Worm (Caenorhabditis elegans) whole organism, early embryonic: ENCODE data around the gene F09E5.14.

Experiments
- B0310.2 ChIP-seq: sonication (generic microtip); optimal IDR thresholded peaks from 2 replicates; lab custom pipeline; 2016; ENCODE audit warnings: mild to moderate bottlenecking, missing genetic modification characterization, missing compliant biosample characterization
- F13C5.2 ChIP-seq: sonication (generic microtip); optimal IDR thresholded peaks from 2 replicates; lab custom pipeline; 2017; ENCODE audit warnings: mild to moderate bottlenecking, missing genetic modification characterization, inconsistent platforms, missing compliant biosample characterization
- aly-1 ChIP-seq: sonication (generic microtip); optimal IDR thresholded peaks from 2 replicates; lab custom pipeline; 2016; ENCODE audit warnings: missing genetic modification characterization, missing compliant biosample characterization
- ama-1 ChIP-seq: fragments of 150-350 bp; optimal IDR thresholded peaks from 2 replicates; lab custom pipeline; 2014
- ceh-13 ChIP-seq: fragments of 200-800 bp; sonication (Bioruptor generic); optimal IDR thresholded peaks from 2 replicates; lab custom pipeline; 2018; ENCODE audit warnings: mild to moderate bottlenecking, missing genetic modification characterization, missing compliant biosample characterization
- ceh-36 ChIP-seq: sonication (generic microtip); optimal IDR thresholded peaks from 2 replicates; lab custom pipeline; 2016; ENCODE audit warnings: missing genetic modification characterization, inconsistent platforms, missing compliant biosample characterization
- ets-7 ChIP-seq: sonication (generic microtip); optimal IDR thresholded peaks from 2 replicates; lab custom pipeline; 2016; ENCODE audit warnings: missing genotype, missing genetic modification characterization, missing compliant biosample characterization
- flt-1 ChIP-seq: fragments of 200-800 bp; sonication (Bioruptor generic); IDR thresholded peaks from 2 replicates; pipeline ENCODE4 v1.3.6; 2022; ENCODE audit warnings: missing genetic modification characterization, missing compliant biosample characterization
- hmbx-1 ChIP-seq: sonication (generic microtip); optimal IDR thresholded peaks from 2 replicates; lab custom pipeline; 2016; ENCODE audit warnings: mild to moderate bottlenecking, missing genetic modification characterization, missing compliant biosample characterization
- hmg-4 ChIP-seq: fragments of 200-800 bp; sonication (Bioruptor generic); optimal IDR thresholded peaks from 2 replicates; lab custom pipeline; 2018; ENCODE audit warnings: mild to moderate bottlenecking, missing genetic modification characterization, missing compliant biosample characterization
- hnd-1 ChIP-seq: sonication (generic microtip); optimal IDR thresholded peaks from 2 replicates; lab custom pipeline; 2016; ENCODE audit warnings: missing genetic modification characterization, missing compliant biosample characterization
- pes-1 ChIP-seq: fragments of 200-800 bp; sonication (Bioruptor generic); IDR thresholded peaks from 2 replicates; pipeline ENCODE4 v1.3.6; 2022; ENCODE audit warnings: missing genetic modification reagents, missing genetic modification characterization, missing compliant biosample characterization
- scrt-1 ChIP-seq: fragments of 200-800 bp; sonication (Bioruptor generic); IDR thresholded peaks from 2 replicates; pipeline ENCODE4 v1.3.6; 2022; ENCODE audit warnings: missing genetic modification characterization, missing compliant biosample characterization
- sea-1 ChIP-seq: fragments of 200-800 bp; sonication (Bioruptor generic); conservative IDR thresholded peaks from 2 replicates; pipeline ENCODE4 v1.3.6; 2022; ENCODE audit warnings: missing genetic modification characterization, missing compliant biosample characterization
- tbx-11 ChIP-seq: fragments of 200-800 bp; sonication (Bioruptor generic); IDR thresholded peaks from 2 replicates; pipeline ENCODE4 v1.3.6; 2022; ENCODE audit warnings: missing genetic modification characterization, missing compliant biosample characterization
- tbx-37 ChIP-seq: fragments of 200-800 bp; sonication (Bioruptor generic); conservative IDR thresholded peaks from 2 replicates; pipeline ENCODE4 v1.3.6; 2022; ENCODE audit warnings: missing genetic modification reagents, missing genetic modification characterization, missing compliant biosample characterization
- tra-4 ChIP-seq: sonication (generic microtip); optimal IDR thresholded peaks from 2 replicates; lab custom pipeline; 2017; ENCODE audit warnings: missing genetic modification characterization, missing compliant biosample characterization

F09E5.14 gene

ce11 chrII:5338301-5338700, 6.4 kb downstream of the F09E5.14 start:
- TF ChIP-seq B0310.2: no peak
- TF ChIP-seq hmg-4: no peak
- TF ChIP-seq tra-4 (tag; lab: Kevin White, UChicago): no peak
- TF ChIP-seq ets-7 (tag; lab: Kevin White, UChicago): no peak
- TF ChIP-seq tbx-11 (GFP tag; lab: Robert Waterston, UW): no peak
- no peak for TF ChIP-seq ama-1 (lab: Kevin White, UChicago)
- no peak for TF ChIP-seq ceh-13
- TF ChIP-seq hnd-1 (tag; lab: Kevin White, UChicago): no peak
- no peak for TF ChIP-seq pes-1
- no peak for TF ChIP-seq sea-1 (GFP tag; lab: Robert Waterston, UW)
- TF ChIP-seq ceh-36 (tag; lab: Kevin White, UChicago): no peak
- no peak for TF ChIP-seq F13C5.2 (tag; lab: Kevin White, UChicago)
- no peak for TF ChIP-seq tbx-37 (GFP tag; lab: Robert Waterston, UW)
- TF ChIP-seq flt-1 (GFP tag; lab: Robert Waterston, UW): no peak
- no peak for TF ChIP-seq hmbx-1 (tag; lab: Kevin White, UChicago)
- no peak for TF ChIP-seq scrt-1 (GFP tag; lab: Robert Waterston, UW)
- TF ChIP-seq aly-1 (tag; lab: Kevin White, UChicago): no peak

ce11 chrII:5337495-5337840, 7.2 kb downstream of the F09E5.14 start:
- TF ChIP-seq ceh-36 (tag; lab: Kevin White, UChicago) (no peak), tbx-11 (GFP tag; lab: Robert Waterston, UW) (no peak), hmg-4 (no peak), ceh-13 (no peak), aly-1 (tag; lab: Kevin White, UChicago) (no peak), ets-7 (tag; lab: Kevin White, UChicago) (no peak), pes-1 (no peak), tra-4 (tag; lab: Kevin White, UChicago) (no peak), ama-1 (lab: Kevin White, UChicago) (no peak), flt-1 (GFP tag; lab: Robert Waterston, UW) (no peak), scrt-1 (GFP tag; lab: Robert Waterston, UW) (no peak)

ce11 chrII:5336660-5337494, 7.8 kb downstream of the F09E5.14 start:
- TF ChIP-seq pes-1 (no peak), B0310.2 (no peak), hmbx-1 (tag; lab: Kevin White, UChicago) (no peak), hmg-4 (peak; percentile 13), hnd-1 (tag; lab: Kevin White, UChicago) (no peak)

- peak; percentile 38 for TF ChIP-seq F13C5.2 (tag; lab: Kevin White, UChicago)
- no peak for TF ChIP-seq tbx-37 (GFP tag; lab: Robert Waterston, UW)
- TF ChIP-seq aly-1 (tag; lab: Kevin White, UChicago): peak; percentile 6
- TF ChIP-seq tbx-11 (GFP tag; lab: Robert Waterston, UW): peak; percentile 20; the same call in 1 of the 2 replicates
- TF ChIP-seq flt-1 (GFP tag; lab: Robert Waterston, UW): no peak
Measured at ce11 chrII:5336035-5336376, 8.7 kb downstream of the F09E5.14 start.

ce11 chrII:5335370-5336034, 9.2 kb downstream of the F09E5.14 start:
- no peak for TF ChIP-seq hmbx-1 (tag; lab: Kevin White, UChicago)
- TF ChIP-seq B0310.2: no peak
- no peak for TF ChIP-seq pes-1
- no peak for TF ChIP-seq hnd-1 (tag; lab: Kevin White, UChicago)
- no peak for TF ChIP-seq hmg-4
- TF ChIP-seq scrt-1 (GFP tag; lab: Robert Waterston, UW): no peak
- TF ChIP-seq sea-1 (GFP tag; lab: Robert Waterston, UW): no peak
- TF ChIP-seq aly-1 (tag; lab: Kevin White, UChicago): no peak
- no peak for TF ChIP-seq ets-7 (tag; lab: Kevin White, UChicago)
- no peak for TF ChIP-seq tra-4 (tag; lab: Kevin White, UChicago)
- no peak for TF ChIP-seq flt-1 (GFP tag; lab: Robert Waterston, UW)
- no peak for TF ChIP-seq F13C5.2 (tag; lab: Kevin White, UChicago)
- no peak for TF ChIP-seq ceh-13

ce11 chrII:5334628-5335027, 10.0 kb downstream of the F09E5.14 start:
- TF ChIP-seq sea-1 (GFP tag; lab: Robert Waterston, UW): no peak
- TF ChIP-seq ceh-36 (tag; lab: Kevin White, UChicago): no peak
- TF ChIP-seq ceh-13: no peak
- TF ChIP-seq ets-7 (tag; lab: Kevin White, UChicago): no peak
- TF ChIP-seq flt-1 (GFP tag; lab: Robert Waterston, UW): no peak
- TF ChIP-seq hmg-4: no peak
- TF ChIP-seq tbx-11 (GFP tag; lab: Robert Waterston, UW): no peak
- no peak for TF ChIP-seq pes-1
- no peak for TF ChIP-seq F13C5.2 (tag; lab: Kevin White, UChicago)
- TF ChIP-seq tbx-37 (GFP tag; lab: Robert Waterston, UW): no peak

ce11 chrII:5333729-5334255, 10.9 kb downstream of the F09E5.14 start:
- TF ChIP-seq scrt-1 (GFP tag; lab: Robert Waterston, UW) (no peak), B0310.2 (no peak), hmbx-1 (tag; lab: Kevin White, UChicago) (no peak), ama-1 (lab: Kevin White, UChicago) (no peak), hnd-1 (tag; lab: Kevin White, UChicago) (no peak), ceh-13 (no peak), flt-1 (GFP tag; lab: Robert Waterston, UW) (no peak), tra-4 (tag; lab: Kevin White, UChicago) (no peak), sea-1 (GFP tag; lab: Robert Waterston, UW) (no peak)
